Worm (Caenorhabditis elegans): ENCODE measurements around the gene F46B6.6.

The F46B6.6 gene

DNA sequence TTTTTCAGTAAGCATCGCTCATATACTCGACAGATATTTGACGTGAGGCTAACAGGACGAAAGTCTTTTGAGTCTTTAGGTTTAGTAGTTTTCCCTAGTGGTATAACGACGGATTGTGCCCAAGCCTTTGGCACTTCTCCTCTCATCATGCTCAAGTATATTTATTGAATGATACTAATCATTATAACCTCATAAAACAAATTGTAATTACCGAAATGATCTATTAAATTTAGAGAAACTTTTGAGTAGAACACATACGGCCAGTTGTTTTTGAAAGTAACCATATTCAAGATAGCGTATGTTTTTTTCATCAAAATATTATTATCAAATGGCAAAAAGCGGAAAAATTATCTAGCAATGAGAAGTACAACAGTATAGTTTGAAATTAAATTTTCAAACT, 15.4 kb downstream of the F46B6.6 start:
- TF ChIP-seq odd-2 (tag; optimal IDR thresholded peaks at IDR 0.05), result no peak
- no peak for TF ChIP-seq C08G9.2 (tag; optimal IDR thresholded peaks at IDR 0.05)
- no peak for TF ChIP-seq zip-5 (tag; optimal IDR thresholded peaks at IDR 0.05)
- no peak for TF ChIP-seq syd-9 (tag; optimal IDR thresholded peaks at IDR 0.05)
- no peak for TF ChIP-seq ztf-16 (tag; optimal IDR thresholded peaks at IDR 0.05)
- TF ChIP-seq ceh-48 (tag; optimal IDR thresholded peaks at IDR 0.05), result no peak
- no peak for TF ChIP-seq mec-3 (tag; optimal IDR thresholded peaks at IDR 0.05; ENCODE audit: borderline replicate concordance)
- no peak for TF ChIP-seq npax-4 (tag; optimal IDR thresholded peaks at IDR 0.05)
- no peak for TF ChIP-seq pha-2 (tag; optimal IDR thresholded peaks at IDR 0.05)
- TF ChIP-seq ceh-2 (tag; optimal IDR thresholded peaks at IDR 0.05), result no peak
- no peak for TF ChIP-seq dmd-4 (tag; optimal IDR thresholded peaks at IDR 0.05; ENCODE audit: borderline replicate concordance)
- no peak for TF ChIP-seq K02D7.2 (tag; optimal IDR thresholded peaks at IDR 0.05)
- TF ChIP-seq sox-2 (GFP tag; IDR thresholded peaks at IDR 0.05), result no peak
- no peak for TF ChIP-seq ahr-1 (tag; optimal IDR thresholded peaks at IDR 0.05)

DNA sequence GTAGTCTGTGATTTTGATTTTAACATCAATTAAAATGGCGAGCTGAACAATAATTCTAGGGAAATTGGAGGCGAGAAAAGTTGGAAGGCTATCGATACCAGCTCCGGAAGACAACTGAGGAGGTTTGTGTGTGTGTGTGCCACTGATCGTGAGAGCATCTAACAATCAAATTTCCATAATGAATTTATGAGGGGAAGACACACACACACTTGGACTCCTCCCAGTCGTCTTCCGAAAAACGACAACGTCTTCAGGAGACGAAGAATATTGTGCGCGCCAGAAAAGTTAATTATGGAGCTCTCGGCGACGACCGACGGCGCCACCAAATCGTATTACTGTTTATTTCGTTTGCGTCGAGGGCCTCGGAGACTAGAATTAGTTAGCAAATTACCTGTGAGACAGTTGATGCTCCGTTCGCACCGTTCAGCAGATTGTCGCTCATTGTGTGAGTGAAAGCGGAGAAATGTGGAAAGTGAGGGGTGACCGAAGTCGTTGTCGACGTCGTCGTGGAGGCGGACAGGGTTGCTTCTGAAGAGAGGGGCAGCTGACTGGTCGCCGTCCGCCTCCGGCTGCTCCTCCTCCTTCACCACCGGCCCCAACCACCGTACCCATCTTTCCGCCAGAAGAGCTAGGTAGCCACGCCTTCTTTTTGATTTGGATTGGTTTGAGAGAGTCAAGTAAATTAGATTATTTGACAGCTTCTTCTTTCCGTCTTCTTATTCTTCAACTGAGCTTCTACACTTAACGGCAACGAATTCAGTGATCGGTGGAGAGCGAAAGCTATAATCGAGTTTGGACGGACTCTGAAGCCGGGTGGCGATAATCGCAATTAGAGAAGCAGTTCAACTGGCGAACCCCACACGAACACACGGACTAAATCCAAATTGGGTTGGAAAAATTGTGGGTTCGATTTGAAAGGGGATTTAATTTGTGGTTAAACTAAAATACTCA, 17.6 kb downstream of the F46B6.6 start, which contains the start of gene unc-42:
unc-42 (minus strand) TSS at position 564 of the 951 bp plus-strand sequence.
- no peak for TF ChIP-seq fax-1 (tag; optimal IDR thresholded peaks at IDR 0.05)
- peak; percentile 33 for TF ChIP-seq nfya-1 (tag; optimal IDR thresholded peaks at IDR 0.05)
- TF ChIP-seq ceh-31 (tag; optimal IDR thresholded peaks at IDR 0.05), result peak; percentile 69
- TF ChIP-seq ceh-22 (tag; optimal IDR thresholded peaks at IDR 0.05), result no peak

ce11 chrV:9767941-9768340, 18.7 kb downstream of the F46B6.6 start:
- TF ChIP-seq F13H6.1 (tag; optimal IDR thresholded peaks at IDR 0.05) (no peak), odd-2 (tag; optimal IDR thresholded peaks at IDR 0.05) (no peak), ceh-14 (tag; optimal IDR thresholded peaks at IDR 0.05) (no peak), fkh-10 (GFP tag; optimal IDR thresholded peaks at IDR 0.05) (no peak), madf-2 (tag; optimal IDR thresholded peaks at IDR 0.05) (no peak), sox-2 (GFP tag; IDR thresholded peaks at IDR 0.05) (no peak), elt-2 (tag; optimal IDR thresholded peaks at IDR 0.05) (no peak), unc-55 (GFP tag; optimal IDR thresholded peaks at IDR 0.05) (no peak), syd-9 (tag; optimal IDR thresholded peaks at IDR 0.05) (no peak), ahr-1 (tag; optimal IDR thresholded peaks at IDR 0.05) (no peak), tbx-2 (tag; optimal IDR thresholded peaks at IDR 0.05) (no peak), unc-42 (tag; optimal IDR thresholded peaks at IDR 0.05) (no peak), dmd-4 (tag; optimal IDR thresholded peaks at IDR 0.05; ENCODE audit: borderline replicate concordance) (no peak)

- TF ChIP-seq nhr-232 (tag; optimal IDR thresholded peaks at IDR 0.05), result no peak
- peak; percentile 15 for TF ChIP-seq ceh-31 (tag; optimal IDR thresholded peaks at IDR 0.05)
- no peak for TF ChIP-seq K02D7.2 (tag; optimal IDR thresholded peaks at IDR 0.05)
Observed at ce11 chrV:9765622-9766021, 21.0 kb downstream of the F46B6.6 start.

DNA sequence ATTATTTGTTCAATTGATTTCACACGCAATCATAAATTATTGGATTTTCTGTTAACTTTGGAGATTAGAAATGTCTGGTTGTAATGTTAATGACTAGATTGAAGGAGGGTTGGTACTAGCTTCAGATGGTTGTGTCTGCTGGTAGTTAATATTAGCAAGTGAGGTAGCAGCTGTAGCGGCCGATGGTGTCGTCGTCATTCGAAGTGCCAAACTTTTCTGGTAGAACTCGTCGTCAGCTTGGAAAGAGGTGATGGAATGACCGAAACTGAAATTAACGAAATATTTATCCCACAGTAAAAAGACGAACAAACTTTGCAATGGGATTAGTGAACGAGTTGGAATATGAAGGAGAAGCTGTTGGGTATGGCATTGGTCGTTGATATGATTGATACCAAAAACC, 22.1 kb downstream of the F46B6.6 start:
- TF ChIP-seq pat-9 (tag; optimal IDR thresholded peaks at IDR 0.05) (no peak), ceh-6 (GFP tag; optimal IDR thresholded peaks at IDR 0.05) (no peak), syd-9 (tag; optimal IDR thresholded peaks at IDR 0.05) (no peak), ceh-45 (GFP tag; IDR thresholded peaks at IDR 0.05) (no peak), C08G9.2 (tag; optimal IDR thresholded peaks at IDR 0.05) (no peak), nhr-11 (tag; optimal IDR thresholded peaks at IDR 0.05) (no peak), ceh-31 (tag; optimal IDR thresholded peaks at IDR 0.05) (no peak), ceh-19 (GFP tag; optimal IDR thresholded peaks at IDR 0.05) (no peak), unc-42 (tag; optimal IDR thresholded peaks at IDR 0.05) (no peak), Y22D7AL.16 (tag; optimal IDR thresholded peaks at IDR 0.05) (no peak), zip-5 (tag; optimal IDR thresholded peaks at IDR 0.05) (no peak), F13H6.1 (tag; optimal IDR thresholded peaks at IDR 0.05) (no peak)

Measured in whole organism, late embryonic.